Fruit fly (Drosophila melanogaster): Measurements from ENCODE around the gene CG10877.

CG10877 gene

DNA sequence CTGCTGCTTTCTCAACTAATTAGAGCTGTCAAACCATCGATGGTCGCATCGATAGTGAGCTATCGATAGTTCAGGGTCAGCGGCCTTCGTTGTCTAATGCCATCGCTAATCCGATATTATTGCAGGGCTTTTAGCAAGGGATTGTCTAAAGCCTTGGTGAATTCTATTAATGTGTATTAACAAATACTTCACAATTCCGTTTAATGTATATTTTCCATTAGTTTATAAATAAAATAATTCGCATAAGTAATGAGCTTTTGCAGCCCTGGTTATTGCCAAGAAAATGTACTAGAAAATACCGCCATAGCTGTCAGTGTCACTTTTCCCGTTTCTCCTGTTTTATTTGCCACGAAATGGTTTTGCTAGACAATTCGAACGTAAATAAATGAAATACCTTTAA is 15.9 kb upstream of the CG10877 start, which contains the start of the genes EloB and Srp14 (continued):
- TF ChIP-seq disco-r (GFP tag; optimal IDR thresholded peaks at IDR 0.05), result peak; percentile 17
- peak; percentile 1 for TF ChIP-seq sima (GFP tag; optimal IDR thresholded peaks at IDR 0.05)
- peak; percentile 79 for TF ChIP-seq Max (GFP tag; optimal IDR thresholded peaks at IDR 0.05)
- peak; percentile 93 for TF ChIP-seq trem (tag; optimal IDR thresholded peaks at IDR 0.05)
- TF ChIP-seq CG33213 (GFP tag; optimal IDR thresholded peaks at IDR 0.05), result peak; percentile 71
- TF ChIP-seq CG7745 (tag; optimal IDR thresholded peaks at IDR 0.05), result peak; percentile 33
- no peak for TF ChIP-seq Optix (GFP tag; IDR thresholded peaks at IDR 0.05)
- TF ChIP-seq CG5180 (GFP tag; optimal IDR thresholded peaks at IDR 0.05), result no peak
- TF ChIP-seq zen (tag; optimal IDR thresholded peaks at IDR 0.05), result peak; percentile 85
- TF ChIP-seq Camta (GFP tag; optimal IDR thresholded peaks at IDR 0.05), result peak; percentile 77
- peak; percentile 42 for TF ChIP-seq HHEX (GFP tag; optimal IDR thresholded peaks at IDR 0.05)
- peak; percentile 82 for TF ChIP-seq gcm (GFP tag; optimal IDR thresholded peaks at IDR 0.05)
- TF ChIP-seq ttk (GFP tag; IDR thresholded peaks at IDR 0.05), result peak; percentile 55; the same call in 1 of the 2 replicates
- TF ChIP-seq CG11723 (GFP tag; optimal IDR thresholded peaks at IDR 0.05), result peak; percentile 64
- TF ChIP-seq Nf-YB (GFP tag; optimal IDR thresholded peaks at IDR 0.05), result peak; percentile 53
- no peak for TF ChIP-seq CG17568 (GFP tag; optimal IDR thresholded peaks at IDR 0.05)
- peak; percentile 98 for TF ChIP-seq unc-4 (GFP tag; IDR thresholded peaks at IDR 0.05; ENCODE audit: partially characterized antibody)
- TF ChIP-seq gfzf (GFP tag; optimal IDR thresholded peaks at IDR 0.05), result peak; percentile 78
- TF ChIP-seq Spps (tag; optimal IDR thresholded peaks at IDR 0.05), result peak; percentile 63
- TF ChIP-seq CG32772 (GFP tag; IDR thresholded peaks at IDR 0.05), result peak; percentile 53
- TF ChIP-seq chn (GFP tag; optimal IDR thresholded peaks at IDR 0.05), result peak; percentile 90
- TF ChIP-seq Elba2 (GFP tag; optimal IDR thresholded peaks at IDR 0.05), result peak; percentile 71
- peak; percentile 55; the same call in 1 of the 2 replicates for TF ChIP-seq cas (GFP tag; IDR thresholded peaks at IDR 0.05)
- peak; percentile 17 for TF ChIP-seq nom (GFP tag; optimal IDR thresholded peaks at IDR 0.05)
- peak; percentile 82 for TF ChIP-seq CG7786 (GFP tag; optimal IDR thresholded peaks at IDR 0.05)
- TF ChIP-seq CG7928 (GFP tag; optimal IDR thresholded peaks at IDR 0.05), result peak; percentile 96
- no peak for TF ChIP-seq CG6654 (GFP tag; optimal IDR thresholded peaks at IDR 0.05)
- peak; percentile 56 for TF ChIP-seq CG12104 (GFP tag; optimal IDR thresholded peaks at IDR 0.05)
- peak; percentile 72 for TF ChIP-seq CG11247 (GFP tag; IDR thresholded peaks at IDR 0.05)
- TF ChIP-seq CG3163 (GFP tag; optimal IDR thresholded peaks at IDR 0.05), result peak; percentile 17
- TF ChIP-seq Dref (GFP tag; IDR thresholded peaks at IDR 0.05), result peak; percentile 95
- peak; percentile 53 for TF ChIP-seq Hmx (GFP tag; optimal IDR thresholded peaks at IDR 0.05)
- TF ChIP-seq E2f2 (GFP tag; IDR thresholded peaks at IDR 0.05), result peak; percentile 70
- peak; percentile 98 for TF ChIP-seq knrl (GFP tag; IDR thresholded peaks at IDR 0.05; ENCODE audit: partially characterized antibody)
- peak; percentile 84 for TF ChIP-seq Chrac-16 (GFP tag; optimal IDR thresholded peaks at IDR 0.05)
- no peak for TF ChIP-seq Hmr (GFP tag; optimal IDR thresholded peaks at IDR 0.05)
- TF ChIP-seq MTF-1 (GFP tag; optimal IDR thresholded peaks at IDR 0.05; ENCODE audit: borderline replicate concordance), result peak; percentile 31
- TF ChIP-seq gem (tag; optimal IDR thresholded peaks at IDR 0.05), result peak; percentile 87
- TF ChIP-seq onecut (GFP tag; IDR thresholded peaks at IDR 0.05), result peak; percentile 59
- peak; percentile 19 for TF ChIP-seq Usf (GFP tag; optimal IDR thresholded peaks at IDR 0.05)
- peak; percentile 88 for TF ChIP-seq Xbp1 (GFP tag; optimal IDR thresholded peaks at IDR 0.05)
- TF ChIP-seq CG31388 (GFP tag; optimal IDR thresholded peaks at IDR 0.05), result peak; percentile 46
- TF ChIP-seq bigmax (GFP tag; optimal IDR thresholded peaks at IDR 0.05), result peak; percentile 2
- TF ChIP-seq bowl (GFP tag; IDR thresholded peaks at IDR 0.05), result peak; percentile 18; the same call in 1 of the 2 replicates
- TF ChIP-seq inv (GFP tag; IDR thresholded peaks at IDR 0.05; ENCODE audit: partially characterized antibody), result peak; percentile 97
- peak; percentile 28 for TF ChIP-seq wek (GFP tag; optimal IDR thresholded peaks at IDR 0.05)
- TF ChIP-seq Hand (GFP tag; optimal IDR thresholded peaks at IDR 0.05), result peak; percentile 16
- TF ChIP-seq CG17361 (GFP tag; IDR thresholded peaks at IDR 0.05), result peak; percentile 83
- TF ChIP-seq CG14667 (GFP tag; IDR thresholded peaks at IDR 0.05), result peak; percentile 56
- peak; percentile 92 for TF ChIP-seq HLH4C (GFP tag; IDR thresholded peaks at IDR 0.05; ENCODE audit: partially characterized antibody)
